Worm (Caenorhabditis elegans) whole organism, early embryonic: ENCODE results near the gene lido-8.

Source experiments
- B0310.2 ChIP-seq: sonication (generic microtip); optimal IDR thresholded peaks from 2 replicates; lab custom pipeline; 2016; ENCODE audit warnings: mild to moderate bottlenecking, missing genetic modification characterization, missing compliant biosample characterization
- aly-1 ChIP-seq: sonication (generic microtip); optimal IDR thresholded peaks from 2 replicates; lab custom pipeline; 2016; ENCODE audit warnings: missing genetic modification characterization, missing compliant biosample characterization
- ama-1 ChIP-seq: fragments of 150-350 bp; optimal IDR thresholded peaks from 2 replicates; lab custom pipeline; 2014
- ceh-13 ChIP-seq: fragments of 200-800 bp; sonication (Bioruptor generic); optimal IDR thresholded peaks from 2 replicates; lab custom pipeline; 2018; ENCODE audit warnings: mild to moderate bottlenecking, missing genetic modification characterization, missing compliant biosample characterization
- ceh-36 ChIP-seq: sonication (generic microtip); optimal IDR thresholded peaks from 2 replicates; lab custom pipeline; 2016; ENCODE audit warnings: missing genetic modification characterization, inconsistent platforms, missing compliant biosample characterization
- ets-7 ChIP-seq: sonication (generic microtip); optimal IDR thresholded peaks from 2 replicates; lab custom pipeline; 2016; ENCODE audit warnings: missing genotype, missing genetic modification characterization, missing compliant biosample characterization
- flt-1 ChIP-seq: fragments of 200-800 bp; sonication (Bioruptor generic); IDR thresholded peaks from 2 replicates; pipeline ENCODE4 v1.3.6; 2022; ENCODE audit warnings: missing genetic modification characterization, missing compliant biosample characterization
- hmbx-1 ChIP-seq: sonication (generic microtip); optimal IDR thresholded peaks from 2 replicates; lab custom pipeline; 2016; ENCODE audit warnings: mild to moderate bottlenecking, missing genetic modification characterization, missing compliant biosample characterization
- hmg-4 ChIP-seq: fragments of 200-800 bp; sonication (Bioruptor generic); optimal IDR thresholded peaks from 2 replicates; lab custom pipeline; 2018; ENCODE audit warnings: mild to moderate bottlenecking, missing genetic modification characterization, missing compliant biosample characterization
- hnd-1 ChIP-seq: sonication (generic microtip); optimal IDR thresholded peaks from 2 replicates; lab custom pipeline; 2016; ENCODE audit warnings: missing genetic modification characterization, missing compliant biosample characterization
- scrt-1 ChIP-seq: fragments of 200-800 bp; sonication (Bioruptor generic); IDR thresholded peaks from 2 replicates; pipeline ENCODE4 v1.3.6; 2022; ENCODE audit warnings: missing genetic modification characterization, missing compliant biosample characterization
- sea-1 ChIP-seq: fragments of 200-800 bp; sonication (Bioruptor generic); conservative IDR thresholded peaks from 2 replicates; pipeline ENCODE4 v1.3.6; 2022; ENCODE audit warnings: missing genetic modification characterization, missing compliant biosample characterization
- tbx-11 ChIP-seq: fragments of 200-800 bp; sonication (Bioruptor generic); IDR thresholded peaks from 2 replicates; pipeline ENCODE4 v1.3.6; 2022; ENCODE audit warnings: missing genetic modification characterization, missing compliant biosample characterization

- TF ChIP-seq hmg-4 (GFP tag; lab: Kevin White, UChicago) (no peak), tbx-11 (no peak), ama-1 (lab: Kevin White, UChicago) (no peak), aly-1 (tag; lab: Kevin White, UChicago) (no peak), scrt-1 (no peak), ceh-13 (no peak), flt-1 (GFP tag; lab: Robert Waterston, UW) (no peak), hnd-1 (no peak), ceh-36 (no peak), sea-1 (GFP tag; lab: Robert Waterston, UW) (no peak), ets-7 (no peak), B0310.2 (tag; lab: Kevin White, UChicago) (no peak), hmbx-1 (tag; lab: Kevin White, UChicago) (no peak)
Measured at ce11 chrII:2963619-2964018, 33.2 kb upstream of the lido-8 start.
